Fruit fly (Drosophila melanogaster) S2 (cell line): Measurements from ENCODE around the gene Rhau.

Experiments used
- CG8478 ChIP-seq: fragments of >200 bp; optimal IDR thresholded peaks from 2 replicates; lab custom pipeline; 2018
- CTCF ChIP-seq, 2 experiments: fragments of >200 bp; optimal IDR thresholded peaks; 2 replicates each; lab custom pipeline; 2018

DNA sequence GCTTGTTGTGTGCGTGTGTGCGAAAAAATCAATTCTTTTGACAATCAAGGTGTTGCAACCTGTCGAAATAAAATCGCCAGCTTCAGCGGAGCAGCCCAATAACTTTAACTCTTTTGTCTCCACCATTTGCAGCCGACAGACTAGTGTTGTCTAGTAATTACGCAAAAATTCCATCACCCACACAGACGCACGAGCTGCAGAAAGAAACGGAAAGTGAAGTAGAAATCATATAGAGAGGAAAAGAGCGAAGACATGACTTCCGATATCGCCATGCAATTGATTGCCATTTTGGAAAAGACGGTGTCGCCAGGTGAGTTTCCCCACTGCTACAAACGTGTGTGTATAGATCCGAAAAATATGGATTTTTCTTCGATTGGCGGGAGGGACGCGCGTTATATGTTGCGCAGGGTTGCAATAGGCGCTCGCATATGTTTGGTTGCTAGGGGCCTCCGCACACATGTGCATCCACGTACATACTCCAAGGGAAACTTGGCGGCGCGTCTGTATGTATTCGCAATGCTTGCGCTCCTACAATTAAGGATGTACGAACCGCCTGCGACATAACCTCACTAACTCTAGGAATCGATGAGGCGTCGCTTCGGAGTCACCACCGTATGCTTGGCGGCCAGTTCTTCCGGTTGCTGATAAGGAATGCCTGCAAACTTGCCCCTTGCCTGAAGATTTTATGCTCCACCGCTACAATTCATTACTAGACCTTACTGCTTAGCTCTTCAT, 22.5 kb downstream of the Rhau start:
- TF ChIP-seq CG8478 (no peak), CTCF (optimal IDR thresholded peaks at IDR 0.05; lab: Kevin White, UChicago) (no peak)
